Worm (Caenorhabditis elegans) whole organism, L4/young adult: ENCODE data around the gene pdhb-1.
A peak's percentile ranks its signal among the peaks of the same experiment; 100 is the strongest.

Experiments used
- W03F9.2 ChIP-seq: fragments of 150-350 bp; optimal IDR thresholded peaks from 2 replicates; lab custom pipeline; 2014; ENCODE audit warnings: missing biosample characterization, missing genetic modification characterization
- dao-5 ChIP-seq: sonication (generic microtip); optimal IDR thresholded peaks from 2 replicates; lab custom pipeline; 2016; ENCODE audit warnings: missing genotype, missing genetic modification characterization, moderate library complexity, missing compliant biosample characterization
- him-1 ChIP-seq: sonication (generic microtip); optimal IDR thresholded peaks from 2 replicates; lab custom pipeline; 2016; ENCODE audit warnings: missing genotype, missing genetic modification reagents, missing genetic modification characterization, missing compliant biosample characterization

Gene pdhb-1

ce11 chrIV:3399015-3399722, at the start of gene pdhb-1, which contains the start of gene dyf-3:
Gene pdhb-1 (plus strand): TSS chrIV:3399672.
Gene dyf-3 (minus strand): TSS chrIV:3399231.
- no peak for TF ChIP-seq him-1
- no peak for TF ChIP-seq W03F9.2 (tag; lab: Kevin White, UChicago)
- TF ChIP-seq dao-5 (tag; lab: Kevin White, UChicago), result no peak

- no peak for TF ChIP-seq W03F9.2 (tag; lab: Kevin White, UChicago)
- TF ChIP-seq dao-5 (tag; lab: Kevin White, UChicago), result no peak
- TF ChIP-seq him-1, result no peak
Measured at ce11 chrIV:3349977-3350580, 49.4 kb upstream of the pdhb-1 start, which contains the start of gene elks-1. Gene elks-1 (minus strand): TSS chrIV:3350027.

ce11 chrIV:3352019-3352418, 47.5 kb upstream of the pdhb-1 start:
- TF ChIP-seq dao-5 (tag; lab: Kevin White, UChicago) (no peak), W03F9.2 (tag; lab: Kevin White, UChicago) (no peak), him-1 (no peak)

- TF ChIP-seq him-1 (no peak), dao-5 (tag; lab: Kevin White, UChicago) (no peak), W03F9.2 (tag; lab: Kevin White, UChicago) (no peak)
Measured at ce11 chrIV:3354757-3355156, 44.7 kb upstream of the pdhb-1 start, which contains the start of gene F42A6.1. Gene F42A6.1 (plus strand): TSS chrIV:3355057.

- TF ChIP-seq dao-5 (tag; lab: Kevin White, UChicago) (no peak), him-1 (no peak), W03F9.2 (tag; lab: Kevin White, UChicago) (no peak)
Measured at ce11 chrIV:3363221-3363620, 36.3 kb upstream of the pdhb-1 start, which contains the start of gene Y55H10A.2. Gene Y55H10A.2 (plus strand): TSS chrIV:3363521.

- TF ChIP-seq him-1 (no peak), dao-5 (tag; lab: Kevin White, UChicago) (no peak)
Measured at ce11 chrIV:3363784-3364183, 35.7 kb upstream of the pdhb-1 start.

ce11 chrIV:3368638-3369247, 30.7 kb upstream of the pdhb-1 start, which contains the start of gene vha-19:
Gene vha-19 (plus strand): TSS chrIV:3369197.
- no peak for TF ChIP-seq dao-5 (tag; lab: Kevin White, UChicago)
- TF ChIP-seq W03F9.2 (tag; lab: Kevin White, UChicago), result no peak
- TF ChIP-seq him-1, result no peak

ce11 chrIV:3373370-3373769, 26.1 kb upstream of the pdhb-1 start:
- TF ChIP-seq dao-5 (tag; lab: Kevin White, UChicago), result no peak
- no peak for TF ChIP-seq W03F9.2 (tag; lab: Kevin White, UChicago)
- no peak for TF ChIP-seq him-1

- TF ChIP-seq him-1, result no peak
- TF ChIP-seq W03F9.2 (tag; lab: Kevin White, UChicago), result no peak
- no peak for TF ChIP-seq dao-5 (tag; lab: Kevin White, UChicago)
Measured at ce11 chrIV:3378080-3378804, 21.2 kb upstream of the pdhb-1 start, which contains the start of gene otub-4. Gene otub-4 (minus strand): TSS chrIV:3378130.

- TF ChIP-seq W03F9.2 (tag; lab: Kevin White, UChicago) (no peak), him-1 (no peak), dao-5 (tag; lab: Kevin White, UChicago) (no peak)
Measured at ce11 chrIV:3382338-3382907, 17.0 kb upstream of the pdhb-1 start, which contains the start of gene B0546.3. Gene B0546.3 (minus strand): TSS chrIV:3382841.

- TF ChIP-seq W03F9.2 (tag; lab: Kevin White, UChicago), result no peak
Measured at ce11 chrIV:3383203-3383602, 16.3 kb upstream of the pdhb-1 start.

- TF ChIP-seq W03F9.2 (tag; lab: Kevin White, UChicago) (no peak), him-1 (no peak), dao-5 (tag; lab: Kevin White, UChicago) (no peak)
Measured at ce11 chrIV:3384047-3384446, 15.4 kb upstream of the pdhb-1 start, which contains the start of gene B0546.4. Gene B0546.4 (minus strand): TSS chrIV:3384147.

- TF ChIP-seq W03F9.2 (tag; lab: Kevin White, UChicago) (peak; percentile 34), him-1 (peak; percentile 28), dao-5 (tag; lab: Kevin White, UChicago) (no peak)
Measured at ce11 chrIV:3384593-3384992, 14.9 kb upstream of the pdhb-1 start.
